Fruit fly (Drosophila melanogaster): ENCODE measurements around the gene CG4408.

The CG4408 gene

dm6 chr3R:23334036-23334744, 29.2 kb downstream of the CG4408 start:
- TF ChIP-seq CG4496 (GFP tag; IDR thresholded peaks at IDR 0.05) (peak; percentile 98), CG12605 (GFP tag; IDR thresholded peaks at IDR 0.05) (peak; percentile 99), CG34367 (tag; optimal IDR thresholded peaks at IDR 0.05) (peak; percentile 97), CG14655 (GFP tag; optimal IDR thresholded peaks at IDR 0.05) (peak; percentile 92), CG15710 (tag; optimal IDR thresholded peaks at IDR 0.05) (peak; percentile 92), gl (tag; optimal IDR thresholded peaks at IDR 0.05) (peak; percentile 99), CG10348 (GFP tag; IDR thresholded peaks at IDR 0.05) (no peak), CG13204 (GFP tag; optimal IDR thresholded peaks at IDR 0.05) (peak; percentile 98), CG32121 (GFP tag; IDR thresholded peaks at IDR 0.05) (peak; percentile 92), rn (GFP tag; IDR thresholded peaks at IDR 0.05) (peak; percentile 87), Pif1A (GFP tag; optimal IDR thresholded peaks at IDR 0.05) (peak; percentile 96), CG17806 (tag; optimal IDR thresholded peaks at IDR 0.05) (peak; percentile 91), Ets98B (GFP tag; IDR thresholded peaks at IDR 0.05) (peak; percentile 95), D1 (tag; optimal IDR thresholded peaks at IDR 0.05) (peak; percentile 64), CG8159 (tag; optimal IDR thresholded peaks at IDR 0.05) (peak; percentile 92), CG8301 (tag; optimal IDR thresholded peaks at IDR 0.05) (peak; percentile 94), Pif1B (GFP tag; optimal IDR thresholded peaks at IDR 0.05) (peak; percentile 93), fd96Ca (GFP tag; IDR thresholded peaks at IDR 0.05) (peak; percentile 94), EcR (GFP tag; optimal IDR thresholded peaks at IDR 0.05) (peak; percentile 61), Snoo (tag; optimal IDR thresholded peaks at IDR 0.05) (peak; percentile 83), CG9948 (tag; optimal IDR thresholded peaks at IDR 0.05) (peak; percentile 91)

DNA sequence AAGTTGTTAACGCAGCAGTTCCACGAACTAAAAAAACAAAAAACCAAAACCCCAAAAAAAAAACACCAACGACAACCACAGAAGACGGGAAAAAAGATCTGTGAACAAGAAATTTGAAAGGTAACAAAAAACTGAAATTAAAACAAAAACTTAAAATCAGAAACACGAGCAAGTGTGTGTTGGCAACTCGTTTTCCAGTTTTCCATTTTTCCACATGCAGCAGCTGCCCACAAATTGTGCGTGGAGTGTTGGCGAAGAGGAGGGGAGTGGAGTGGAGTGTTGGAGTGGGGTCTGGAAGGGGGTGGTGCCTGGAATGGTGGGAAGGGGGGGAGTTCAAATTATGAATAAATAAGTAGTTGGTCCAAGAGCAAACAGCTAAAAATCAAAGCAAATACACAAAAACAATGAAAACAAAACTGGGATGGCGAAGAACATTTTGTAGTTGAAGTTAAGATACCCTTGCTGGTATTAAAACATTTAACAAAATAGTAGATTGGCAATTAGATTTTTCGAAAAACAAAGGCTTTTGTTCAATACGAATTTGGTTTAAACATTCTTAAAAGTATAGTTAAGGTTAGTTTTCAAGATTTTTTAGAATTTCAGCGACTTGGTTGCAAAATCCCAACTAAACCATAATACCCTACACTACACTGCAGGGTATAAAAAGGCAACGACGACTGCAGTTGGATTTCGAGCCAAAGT, 29.9 kb downstream of the CG4408 start:
- TF ChIP-seq CG14655 (GFP tag; optimal IDR thresholded peaks at IDR 0.05) (peak; percentile 33), CG17806 (tag; optimal IDR thresholded peaks at IDR 0.05) (peak; percentile 48), CG9948 (tag; optimal IDR thresholded peaks at IDR 0.05) (peak; percentile 51), fd96Ca (GFP tag; IDR thresholded peaks at IDR 0.05) (peak; percentile 12; the same call in 1 of the 3 replicates), CG8301 (tag; optimal IDR thresholded peaks at IDR 0.05) (peak; percentile 37), Pif1A (GFP tag; optimal IDR thresholded peaks at IDR 0.05) (no peak), CG12605 (GFP tag; IDR thresholded peaks at IDR 0.05) (0 out of 2 replicates have a peak, but pooled peaks have one; percentile 29), CG8159 (tag; optimal IDR thresholded peaks at IDR 0.05) (peak; percentile 39), rn (GFP tag; IDR thresholded peaks at IDR 0.05) (no peak), CG32121 (GFP tag; IDR thresholded peaks at IDR 0.05) (peak; percentile 51), D1 (tag; optimal IDR thresholded peaks at IDR 0.05) (no peak), Pif1B (GFP tag; optimal IDR thresholded peaks at IDR 0.05) (no peak)

dm6 chr3R:23332535-23333333, 30.6 kb downstream of the CG4408 start:
- peak; percentile 6 for TF ChIP-seq CG34367 (tag; optimal IDR thresholded peaks at IDR 0.05)
- TF ChIP-seq Ets98B (GFP tag; IDR thresholded peaks at IDR 0.05), result no peak
- TF ChIP-seq Pif1A (GFP tag; optimal IDR thresholded peaks at IDR 0.05), result peak; percentile 19
- TF ChIP-seq CG15710 (tag; optimal IDR thresholded peaks at IDR 0.05), result no peak
- no peak for TF ChIP-seq CG4496 (GFP tag; IDR thresholded peaks at IDR 0.05)
- TF ChIP-seq CG17806 (tag; optimal IDR thresholded peaks at IDR 0.05), result no peak

DNA sequence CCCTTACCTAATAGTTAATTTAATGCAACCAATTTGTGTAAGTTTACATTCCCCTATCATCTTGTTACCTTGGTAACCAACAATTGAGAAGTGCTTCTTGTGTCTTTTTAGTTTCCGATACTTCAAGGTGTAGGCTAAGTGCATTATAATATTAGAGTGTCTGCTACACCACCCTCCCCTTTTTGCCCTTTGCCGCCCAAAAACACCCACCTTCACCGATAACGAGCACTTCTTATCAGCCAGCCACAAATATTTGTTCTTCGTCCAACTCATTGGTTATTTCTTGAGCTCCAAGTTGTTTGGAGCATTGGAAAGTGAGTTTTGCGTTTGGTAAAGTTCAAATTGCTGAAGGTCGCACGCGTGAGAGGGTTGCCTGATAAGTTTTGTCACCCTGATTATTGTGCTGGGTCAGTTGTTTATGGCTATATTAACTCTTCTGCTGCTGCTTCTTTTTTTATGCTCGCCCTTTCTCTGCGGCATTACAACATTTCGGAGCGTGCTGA, 31.5 kb downstream of the CG4408 start:
- TF ChIP-seq rn (GFP tag; IDR thresholded peaks at IDR 0.05) (no peak), CG9948 (tag; optimal IDR thresholded peaks at IDR 0.05) (no peak)

dm6 chr3R:23331280-23331679, 32.1 kb downstream of the CG4408 start:
- no peak for TF ChIP-seq CG13204 (GFP tag; optimal IDR thresholded peaks at IDR 0.05)
- TF ChIP-seq CG14655 (GFP tag; optimal IDR thresholded peaks at IDR 0.05), result peak; percentile 46
- TF ChIP-seq rn (GFP tag; IDR thresholded peaks at IDR 0.05), result no peak
- TF ChIP-seq Pif1B (GFP tag; optimal IDR thresholded peaks at IDR 0.05), result peak; percentile 17
- TF ChIP-seq CG8301 (tag; optimal IDR thresholded peaks at IDR 0.05), result peak; percentile 14
- TF ChIP-seq Snoo (tag; optimal IDR thresholded peaks at IDR 0.05), result peak; percentile 24
- peak; percentile 27 for TF ChIP-seq CG34367 (tag; optimal IDR thresholded peaks at IDR 0.05)
- no peak for TF ChIP-seq CG32121 (GFP tag; IDR thresholded peaks at IDR 0.05)
- no peak for TF ChIP-seq CG4496 (GFP tag; IDR thresholded peaks at IDR 0.05)
- TF ChIP-seq D1 (tag; optimal IDR thresholded peaks at IDR 0.05), result peak; percentile 98
- no peak for TF ChIP-seq CG15710 (tag; optimal IDR thresholded peaks at IDR 0.05)

DNA sequence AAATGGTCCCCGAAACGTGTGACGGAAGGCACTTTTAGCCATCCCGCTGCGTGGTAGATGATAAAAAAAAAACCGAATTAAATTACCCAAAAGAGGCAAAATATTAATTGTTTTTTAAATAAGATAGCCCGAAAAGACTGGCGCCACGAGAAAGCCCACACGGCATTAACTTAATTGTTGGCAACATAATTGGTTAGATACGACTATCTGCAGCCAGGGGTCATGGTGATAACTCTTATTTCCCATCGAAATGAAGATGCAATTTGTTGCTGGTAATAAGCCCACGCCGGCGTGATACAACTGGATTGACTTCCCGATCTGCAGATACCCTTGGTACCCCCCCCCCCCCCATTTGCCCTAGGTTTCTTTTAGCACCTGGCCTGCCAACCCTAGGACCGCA, 35.7 kb downstream of the CG4408 start:
- no peak for TF ChIP-seq CG17806 (tag; optimal IDR thresholded peaks at IDR 0.05)
- no peak for TF ChIP-seq CG12605 (GFP tag; IDR thresholded peaks at IDR 0.05)
- no peak for TF ChIP-seq CG4496 (GFP tag; IDR thresholded peaks at IDR 0.05)
- no peak for TF ChIP-seq CG15710 (tag; optimal IDR thresholded peaks at IDR 0.05)
- no peak for TF ChIP-seq gl (tag; optimal IDR thresholded peaks at IDR 0.05)
- TF ChIP-seq CG10348 (GFP tag; IDR thresholded peaks at IDR 0.05), result no peak
- no peak for TF ChIP-seq CG32121 (GFP tag; IDR thresholded peaks at IDR 0.05)
- TF ChIP-seq CG8301 (tag; optimal IDR thresholded peaks at IDR 0.05), result no peak
- TF ChIP-seq CG34367 (tag; optimal IDR thresholded peaks at IDR 0.05), result no peak
- TF ChIP-seq fd96Ca (GFP tag; IDR thresholded peaks at IDR 0.05), result no peak
- no peak for TF ChIP-seq Pif1A (GFP tag; optimal IDR thresholded peaks at IDR 0.05)
